Fruit fly (Drosophila melanogaster) whole organism, embryonic: ENCODE results near the gene CG13077.
A peak's percentile ranks its signal among the peaks of the same experiment; 100 is the strongest.

Source experiments
- CG10209 ChIP-seq: fragments of 200-800 bp; sonication (Bioruptor generic); optimal IDR thresholded peaks from 3 replicates; lab custom pipeline; 2017; ENCODE audit warnings: missing biosample characterization, mild to moderate bottlenecking, missing genetic modification characterization, missing genetic modification reagents
- CG10654 ChIP-seq: fragments of 200-800 bp; sonication (Bioruptor generic); optimal IDR thresholded peaks from 2 replicates; lab custom pipeline; 2016; ENCODE audit warnings: missing biosample characterization, missing genetic modification characterization
- CG11085 ChIP-seq: fragments of 200-800 bp; sonication (Bioruptor generic); IDR thresholded peaks from 2 replicates; pipeline ENCODE4 v1.3.6; 2022; ENCODE audit warnings: missing biosample characterization, missing genetic modification characterization
- CG11560 ChIP-seq: fragments of 200-800 bp; sonication (Bioruptor generic); IDR thresholded peaks from 3 replicates; pipeline ENCODE4 v1.3.6; 2022; ENCODE audit warnings: missing biosample characterization, missing genetic modification characterization
- CG12071 ChIP-seq: fragments of 200-800 bp; sonication (Bioruptor generic); optimal IDR thresholded peaks from 3 replicates; lab custom pipeline; 2018; ENCODE audit warnings: missing biosample characterization, mild to moderate bottlenecking, missing genetic modification characterization
- CG12155 ChIP-seq: fragments of 200-800 bp; sonication (Bioruptor generic); optimal IDR thresholded peaks from 3 replicates; lab custom pipeline; 2016; ENCODE audit warnings: missing biosample characterization, missing genetic modification characterization
- CG12391 ChIP-seq: fragments of 200-800 bp; sonication (Bioruptor generic); optimal IDR thresholded peaks from 3 replicates; lab custom pipeline; 2018; ENCODE audit warnings: missing biosample characterization, mild to moderate bottlenecking, missing genetic modification characterization, moderate library complexity
- CG12942 ChIP-seq: fragments of 200-800 bp; sonication (Bioruptor generic); optimal IDR thresholded peaks from 3 replicates; lab custom pipeline; 2016; ENCODE audit warnings: missing biosample characterization, missing genetic modification characterization
- CG13296 ChIP-seq: fragments of 200-800 bp; sonication (Bioruptor generic); optimal IDR thresholded peaks from 3 replicates; lab custom pipeline; 2018; ENCODE audit warnings: missing biosample characterization, mild to moderate bottlenecking, missing genetic modification characterization
- CG15514 ChIP-seq: fragments of 200-800 bp; sonication (Bioruptor generic); optimal IDR thresholded peaks from 3 replicates; lab custom pipeline; 2017; ENCODE audit warnings: missing biosample characterization, missing genetic modification characterization, mild to moderate bottlenecking, moderate library complexity, missing genetic modification reagents
- CG15601 ChIP-seq: fragments of 200-800 bp; sonication (Bioruptor generic); optimal IDR thresholded peaks from 3 replicates; lab custom pipeline; 2019; ENCODE audit warnings: missing biosample characterization, mild to moderate bottlenecking, missing genetic modification characterization, moderate library complexity
- CG17359 ChIP-seq: fragments of 200-800 bp; sonication (Bioruptor generic); optimal IDR thresholded peaks from 3 replicates; lab custom pipeline; 2018; ENCODE audit warnings: missing biosample characterization, mild to moderate bottlenecking, missing genetic modification characterization, moderate library complexity
- CG18262 ChIP-seq: fragments of 200-800 bp; optimal IDR thresholded peaks from 3 replicates; lab custom pipeline; 2019; ENCODE audit warnings: missing biosample characterization, mild to moderate bottlenecking, missing genetic modification characterization, moderate library complexity
- CG2202 ChIP-seq: fragments of 200-800 bp; sonication (Bioruptor generic); optimal IDR thresholded peaks from 2 replicates; lab custom pipeline; 2018; ENCODE audit warnings: missing biosample characterization, mild to moderate bottlenecking, missing genetic modification characterization
- CG2875 ChIP-seq: fragments of 200-800 bp; sonication (Bioruptor generic); optimal IDR thresholded peaks from 2 replicates; lab custom pipeline; 2017; ENCODE audit warnings: missing biosample characterization, mild to moderate bottlenecking, missing genetic modification characterization, missing genetic modification reagents
- CG2889 ChIP-seq: fragments of 200-800 bp; sonication (Bioruptor generic); IDR thresholded peaks from 3 replicates; pipeline ENCODE4 v1.3.6; 2022; ENCODE audit warnings: missing biosample characterization, missing genetic modification characterization
- CG30403 ChIP-seq: fragments of 200-800 bp; sonication (Bioruptor generic); optimal IDR thresholded peaks from 3 replicates; lab custom pipeline; 2016; ENCODE audit warnings: missing biosample characterization, missing genetic modification characterization
- CG31224 ChIP-seq: fragments of 200-800 bp; sonication (Bioruptor generic); IDR thresholded peaks from 2 replicates; pipeline ENCODE4 v1.3.6; 2022; ENCODE audit warnings: missing biosample characterization, missing genetic modification characterization
- CG3163 ChIP-seq: fragments of 200-800 bp; sonication (Bioruptor generic); optimal IDR thresholded peaks from 3 replicates; lab custom pipeline; 2016; ENCODE audit warnings: missing biosample characterization, missing genetic modification characterization
- CG33213 ChIP-seq: fragments of 200-800 bp; sonication (Bioruptor generic); optimal IDR thresholded peaks from 3 replicates; lab custom pipeline; 2016; ENCODE audit warnings: missing biosample characterization, missing genetic modification characterization
- CG3726 ChIP-seq: fragments of 200-800 bp; sonication (Bioruptor generic); IDR thresholded peaks from 3 replicates; pipeline ENCODE4, ENCODE4 v1.3.6; 2022; ENCODE audit warnings: missing biosample characterization, missing genetic modification characterization
- CG3995 ChIP-seq: fragments of 200-800 bp; sonication (Bioruptor generic); optimal IDR thresholded peaks from 3 replicates; lab custom pipeline; 2016; ENCODE audit warnings: missing biosample characterization, missing genetic modification characterization
- CG6689 ChIP-seq: fragments of 200-800 bp; sonication (Bioruptor generic); IDR thresholded peaks from 2 replicates; pipeline ENCODE4 v1.3.6; 2022; ENCODE audit warnings: missing biosample characterization, missing genetic modification characterization
- CG7372 ChIP-seq: fragments of 200-800 bp; sonication (Bioruptor generic); IDR thresholded peaks from 2 replicates; pipeline ENCODE4 v1.3.6; 2022; ENCODE audit warnings: missing biosample characterization, missing genetic modification characterization
- CG9215 ChIP-seq: fragments of 200-800 bp; sonication (Bioruptor generic); IDR thresholded peaks from 2 replicates; pipeline ENCODE4 v1.3.6; 2022; ENCODE audit warnings: missing biosample characterization, missing genetic modification characterization
- Elba2 ChIP-seq: fragments of 200-800 bp; sonication (Bioruptor generic); optimal IDR thresholded peaks from 3 replicates; lab custom pipeline; 2016; ENCODE audit warnings: missing biosample characterization, missing genetic modification characterization
- Fer1 ChIP-seq: fragments of 200-800 bp; sonication (Bioruptor generic); optimal IDR thresholded peaks from 2 replicates; lab custom pipeline; 2017; ENCODE audit warnings: missing biosample characterization, mild to moderate bottlenecking, missing genetic modification characterization
- GATAe ChIP-seq: fragments of 200-800 bp; sonication (Bioruptor generic); conservative IDR thresholded peaks from 2 replicates; pipeline ENCODE4 v1.3.6; 2022; ENCODE audit warnings: missing biosample characterization, missing genetic modification characterization
- Hr3 ChIP-seq: fragments of 200-800 bp; sonication (Bioruptor generic); optimal IDR thresholded peaks from 3 replicates; lab custom pipeline; 2016; ENCODE audit warnings: missing biosample characterization, missing genetic modification characterization
- Nf-YA ChIP-seq: fragments of 200-800 bp; sonication (Bioruptor generic); IDR thresholded peaks from 2 replicates; pipeline ENCODE4 v1.3.6; 2022; ENCODE audit warnings: missing biosample characterization, missing genetic modification characterization
- Scr ChIP-seq: fragments of 200-800 bp; sonication (Bioruptor generic); IDR thresholded peaks from 2 replicates; pipeline ENCODE4 v1.3.6; 2022; ENCODE audit warnings: missing biosample characterization, missing genetic modification characterization; ENCODE audit not compliant: partially characterized antibody
- Sry-δ ChIP-seq: fragments of 200-800 bp; sonication (Bioruptor generic); optimal IDR thresholded peaks from 2 replicates; lab custom pipeline; 2016; ENCODE audit warnings: missing biosample characterization, missing genetic modification characterization
- cwo ChIP-seq: fragments of 200-800 bp; sonication (Bioruptor generic); optimal IDR thresholded peaks from 3 replicates; lab custom pipeline; 2017; ENCODE audit warnings: missing biosample characterization, missing genetic modification characterization, mild to moderate bottlenecking, moderate library complexity, missing genetic modification reagents
- dan ChIP-seq: fragments of 200-800 bp; sonication (Bioruptor generic); IDR thresholded peaks from 2 replicates; pipeline ENCODE4 v1.3.6; 2022; ENCODE audit warnings: missing biosample characterization, missing genetic modification characterization
- ftz-f1 ChIP-seq: fragments of 200-800 bp; sonication (Bioruptor generic); optimal IDR thresholded peaks from 2 replicates; lab custom pipeline; 2016; ENCODE audit warnings: missing biosample characterization, missing genetic modification characterization
- gfzf ChIP-seq: fragments of 200-800 bp; sonication (Bioruptor generic); optimal IDR thresholded peaks from 2 replicates; lab custom pipeline; 2016; ENCODE audit warnings: missing biosample characterization, mild to moderate bottlenecking, missing genetic modification characterization, moderate library complexity
- gsb ChIP-seq: fragments of 200-800 bp; sonication (Bioruptor generic); IDR thresholded peaks from 2 replicates; pipeline ENCODE4 v1.3.6; 2022; ENCODE audit warnings: missing biosample characterization, missing genetic modification characterization
- gt ChIP-seq: fragments of 200-800 bp; sonication (Bioruptor generic); IDR thresholded peaks from 2 replicates; pipeline ENCODE4 v1.3.6; 2022; ENCODE audit warnings: missing biosample characterization, missing genetic modification characterization
- kay ChIP-seq: fragments of 200-800 bp; sonication (Bioruptor generic); optimal IDR thresholded peaks from 2 replicates; lab custom pipeline; 2016; ENCODE audit warnings: missing biosample characterization, missing genetic modification characterization
- luna ChIP-seq: fragments of 200-800 bp; sonication (Bioruptor generic); optimal IDR thresholded peaks from 2 replicates; lab custom pipeline; 2016; ENCODE audit warnings: missing biosample characterization, missing genetic modification characterization
- org-1 ChIP-seq: fragments of 200-800 bp; sonication (Bioruptor generic); optimal IDR thresholded peaks from 2 replicates; lab custom pipeline; 2017; ENCODE audit warnings: missing biosample characterization, missing genetic modification characterization
- pb ChIP-seq: fragments of 200-800 bp; sonication (Bioruptor generic); optimal IDR thresholded peaks from 3 replicates; lab custom pipeline; 2016; ENCODE audit warnings: missing biosample characterization, missing genetic modification characterization
- repo ChIP-seq: fragments of 200-800 bp; sonication (Bioruptor generic); optimal IDR thresholded peaks from 2 replicates; lab custom pipeline; 2016; ENCODE audit warnings: missing biosample characterization, missing genetic modification characterization
- sd ChIP-seq: fragments of 200-800 bp; sonication (Bioruptor generic); optimal IDR thresholded peaks from 3 replicates; lab custom pipeline; 2018; ENCODE audit warnings: missing biosample characterization, mild to moderate bottlenecking, missing genetic modification characterization, moderate library complexity
- sima ChIP-seq: fragments of 200-800 bp; sonication (Bioruptor generic); optimal IDR thresholded peaks from 2 replicates; lab custom pipeline; 2016; ENCODE audit warnings: missing biosample characterization, missing genetic modification characterization
- so ChIP-seq: fragments of 200-800 bp; sonication (Bioruptor generic); IDR thresholded peaks from 3 replicates; pipeline ENCODE4 v1.3.6; 2022; ENCODE audit warnings: missing biosample characterization, missing genetic modification characterization
- sr ChIP-seq: fragments of 200-800 bp; sonication (Bioruptor generic); IDR thresholded peaks from 3 replicates; pipeline ENCODE4 v1.3.6; 2022; ENCODE audit warnings: missing biosample characterization, missing genetic modification characterization
- tup ChIP-seq: fragments of 200-800 bp; sonication (Bioruptor generic); optimal IDR thresholded peaks from 2 replicates; lab custom pipeline; 2016; ENCODE audit warnings: missing biosample characterization, mild to moderate bottlenecking, missing genetic modification characterization, moderate library complexity
- vnd ChIP-seq: fragments of 200-800 bp; sonication (Bioruptor generic); IDR thresholded peaks from 3 replicates; pipeline ENCODE4 v1.3.6; 2022; ENCODE audit warnings: missing biosample characterization, missing genetic modification characterization; ENCODE audit not compliant: partially characterized antibody
- wor ChIP-seq: fragments of 200-800 bp; sonication (Bioruptor generic); IDR thresholded peaks from 2 replicates; pipeline ENCODE4 v1.3.6; 2022; ENCODE audit warnings: missing biosample characterization, missing genetic modification characterization
- zf30C ChIP-seq: fragments of 200-800 bp; sonication (Bioruptor generic); optimal IDR thresholded peaks from 3 replicates; lab custom pipeline; 2018; ENCODE audit warnings: missing biosample characterization, mild to moderate bottlenecking, missing genetic modification characterization

Gene CG13077

dm6 chr2L:19533247-19533646, 32.4 kb upstream of the CG13077 start, which contains the start of gene CG33116 (continued):
- no peak for TF ChIP-seq wor (GFP tag; lab: Robert Waterston, UW)
- no peak for TF ChIP-seq gt (GFP tag; lab: Robert Waterston, UW)
- peak; percentile 48 for TF ChIP-seq Sry-δ (GFP tag; lab: Kevin White, UChicago)
- peak; percentile 71; the same call in 1 of the 2 replicates for TF ChIP-seq CG11085 (GFP tag; lab: Robert Waterston, UW)
- TF ChIP-seq CG11560 (tag; lab: Robert Waterston, UW) = peak; percentile 42; the same call in 1 of the 3 replicates
- TF ChIP-seq CG10654 (GFP tag; lab: Kevin White, UChicago) = peak; percentile 84
- peak; percentile 51 for TF ChIP-seq sd
- TF ChIP-seq zf30C (GFP tag; lab: Kevin White, UChicago) = no peak
- peak; percentile 72 for TF ChIP-seq CG3163
- TF ChIP-seq Nf-YA = no peak; the same call in 1 of the 2 replicates
- peak; percentile 87 for TF ChIP-seq CG18262 (tag; lab: Kevin White, UChicago)
- peak; percentile 71; the same call in 2 of the 3 replicates for TF ChIP-seq so (GFP tag; lab: Robert Waterston, UW)
- TF ChIP-seq CG12942 (GFP tag; lab: Kevin White, UChicago) = peak; percentile 81
- peak; percentile 12 for TF ChIP-seq Elba2 (GFP tag; lab: Kevin White, UChicago)
- TF ChIP-seq CG30403 (GFP tag; lab: Kevin White, UChicago) = peak; percentile 87
- peak; percentile 75 for TF ChIP-seq pb (GFP tag; lab: Kevin White, UChicago)
- peak; percentile 64 for TF ChIP-seq CG6689 (GFP tag; lab: Robert Waterston, UW)
- peak; percentile 76 for TF ChIP-seq CG10209
- peak; percentile 51 for TF ChIP-seq CG3995 (GFP tag; lab: Kevin White, UChicago)
- peak; percentile 66 for TF ChIP-seq tup
- 0 out of 2 replicates have a peak, but pooled peaks have one; percentile 26 for TF ChIP-seq CG31224
- TF ChIP-seq CG33213 (GFP tag; lab: Kevin White, UChicago) = peak; percentile 83
- TF ChIP-seq cwo (GFP tag; lab: Kevin White, UChicago) = peak; percentile 58
- peak; percentile 51; the same call in 1 of the 2 replicates for TF ChIP-seq CG9215 (GFP tag; lab: Robert Waterston, UW)
- TF ChIP-seq ftz-f1 = peak; percentile 39
- no peak for TF ChIP-seq vnd (GFP tag; lab: Robert Waterston, UW)
- peak; percentile 80 for TF ChIP-seq CG17359 (tag; lab: Kevin White, UChicago)
- peak; percentile 79 for TF ChIP-seq CG15601 (tag; lab: Kevin White, UChicago)
- peak; percentile 12 for TF ChIP-seq luna (GFP tag; lab: Kevin White, UChicago)
- TF ChIP-seq Hr3 (GFP tag; lab: Kevin White, UChicago) = peak; percentile 82
- peak; percentile 63 for TF ChIP-seq CG2202 (tag; lab: Kevin White, UChicago)
- TF ChIP-seq repo = peak; percentile 82
- TF ChIP-seq CG12391 (tag; lab: Kevin White, UChicago) = peak; percentile 85
- TF ChIP-seq kay (GFP tag; lab: Kevin White, UChicago) = peak; percentile 36
- TF ChIP-seq CG12155 = peak; percentile 81
- TF ChIP-seq org-1 (GFP tag; lab: Kevin White, UChicago) = peak; percentile 75
- no peak for TF ChIP-seq GATAe (GFP tag; lab: Robert Waterston, UW)
- peak; percentile 17 for TF ChIP-seq gfzf (GFP tag; lab: Kevin White, UChicago)
- TF ChIP-seq CG2875 (GFP tag; lab: Kevin White, UChicago) = peak; percentile 70
- 0 out of 2 replicates have a peak, but pooled peaks have one; percentile 13 for TF ChIP-seq CG7372 (GFP tag; lab: Robert Waterston, UW)
- TF ChIP-seq CG2889 = peak; percentile 64; the same call in 1 of the 3 replicates
- no peak for TF ChIP-seq sr (GFP tag; lab: Robert Waterston, UW)
- peak; percentile 63 for TF ChIP-seq gsb (GFP tag; lab: Robert Waterston, UW)
- peak; percentile 79 for TF ChIP-seq CG12071 (GFP tag; lab: Kevin White, UChicago)
- TF ChIP-seq Scr = peak; percentile 27; the same call in 1 of the 2 replicates
- TF ChIP-seq CG13296 (GFP tag; lab: Kevin White, UChicago) = peak; percentile 74
- 0 out of 3 replicates have a peak, but pooled peaks have one; percentile 52 for TF ChIP-seq CG3726 (GFP tag; lab: Robert Waterston, UW)
- TF ChIP-seq dan (GFP tag; lab: Robert Waterston, UW) = no peak
- peak; percentile 83 for TF ChIP-seq Fer1
- peak; percentile 1 for TF ChIP-seq sima (GFP tag; lab: Kevin White, UChicago)
- TF ChIP-seq CG15514 = peak; percentile 78
